Worm (Caenorhabditis elegans) whole organism, early embryonic: ENCODE results near the gene rog-1.

Source experiments
- B0310.2 ChIP-seq: sonication (generic microtip); optimal IDR thresholded peaks from 2 replicates; lab custom pipeline; 2016; ENCODE audit warnings: mild to moderate bottlenecking, missing genetic modification characterization, missing compliant biosample characterization
- F13C5.2 ChIP-seq: sonication (generic microtip); optimal IDR thresholded peaks from 2 replicates; lab custom pipeline; 2017; ENCODE audit warnings: mild to moderate bottlenecking, missing genetic modification characterization, inconsistent platforms, missing compliant biosample characterization
- aly-1 ChIP-seq: sonication (generic microtip); optimal IDR thresholded peaks from 2 replicates; lab custom pipeline; 2016; ENCODE audit warnings: missing genetic modification characterization, missing compliant biosample characterization
- ama-1 ChIP-seq: fragments of 150-350 bp; optimal IDR thresholded peaks from 2 replicates; lab custom pipeline; 2014
- ceh-13 ChIP-seq: fragments of 200-800 bp; sonication (Bioruptor generic); optimal IDR thresholded peaks from 2 replicates; lab custom pipeline; 2018; ENCODE audit warnings: mild to moderate bottlenecking, missing genetic modification characterization, missing compliant biosample characterization
- flt-1 ChIP-seq: fragments of 200-800 bp; sonication (Bioruptor generic); IDR thresholded peaks from 2 replicates; pipeline ENCODE4 v1.3.6; 2022; ENCODE audit warnings: missing genetic modification characterization, missing compliant biosample characterization
- pes-1 ChIP-seq: fragments of 200-800 bp; sonication (Bioruptor generic); IDR thresholded peaks from 2 replicates; pipeline ENCODE4 v1.3.6; 2022; ENCODE audit warnings: missing genetic modification reagents, missing genetic modification characterization, missing compliant biosample characterization
- sea-1 ChIP-seq: fragments of 200-800 bp; sonication (Bioruptor generic); conservative IDR thresholded peaks from 2 replicates; pipeline ENCODE4 v1.3.6; 2022; ENCODE audit warnings: missing genetic modification characterization, missing compliant biosample characterization
- tbx-37 ChIP-seq: fragments of 200-800 bp; sonication (Bioruptor generic); conservative IDR thresholded peaks from 2 replicates; pipeline ENCODE4 v1.3.6; 2022; ENCODE audit warnings: missing genetic modification reagents, missing genetic modification characterization, missing compliant biosample characterization
- tra-4 ChIP-seq: sonication (generic microtip); optimal IDR thresholded peaks from 2 replicates; lab custom pipeline; 2017; ENCODE audit warnings: missing genetic modification characterization, missing compliant biosample characterization

ce11 chrII:1368756-1369155, 6.0 kb downstream of the rog-1 start:
- no peak for TF ChIP-seq flt-1
- TF ChIP-seq ceh-13 = no peak
- TF ChIP-seq ama-1 (lab: Kevin White, UChicago) = no peak
- no peak for TF ChIP-seq aly-1
- TF ChIP-seq tra-4 (tag; lab: Kevin White, UChicago) = no peak
- no peak for TF ChIP-seq B0310.2
- no peak for TF ChIP-seq F13C5.2 (tag; lab: Kevin White, UChicago)
- no peak for TF ChIP-seq tbx-37
- no peak for TF ChIP-seq pes-1 (GFP tag; lab: Robert Waterston, UW)
- TF ChIP-seq sea-1 (GFP tag; lab: Robert Waterston, UW) = no peak
